Fruit fly (Drosophila melanogaster) whole organism, adult: ENCODE results near the gene Toll-9.

Experiments
- CG12768 ChIP-seq: fragments of 200-800 bp; sonication (Bioruptor generic); optimal IDR thresholded peaks from 2 replicates; lab custom pipeline; 2017; ENCODE audit warnings: missing biosample characterization, missing genetic modification characterization, mild to moderate bottlenecking, moderate library complexity, missing genetic modification reagents
- CG14711 ChIP-seq: fragments of 200-800 bp; sonication (Bioruptor generic); optimal IDR thresholded peaks from 2 replicates; lab custom pipeline; 2018; ENCODE audit warnings: missing biosample characterization, mild to moderate bottlenecking, missing genetic modification characterization, moderate library complexity
- CG33017 ChIP-seq: fragments of 200-800 bp; sonication (Bioruptor generic); optimal IDR thresholded peaks from 2 replicates; lab custom pipeline; 2018; ENCODE audit warnings: missing biosample characterization, mild to moderate bottlenecking, missing genetic modification characterization, moderate library complexity
- CG5204 ChIP-seq: fragments of 200-800 bp; sonication (Bioruptor generic); optimal IDR thresholded peaks from 2 replicates; lab custom pipeline; 2016; ENCODE audit warnings: missing biosample characterization, missing genetic modification characterization
- CG7045 ChIP-seq: fragments of 200-800 bp; sonication (Bioruptor generic); optimal IDR thresholded peaks from 2 replicates; lab custom pipeline; 2017; ENCODE audit warnings: missing biosample characterization, mild to moderate bottlenecking, missing genetic modification characterization
- CG7101 ChIP-seq: fragments of 200-800 bp; sonication (Bioruptor generic); optimal IDR thresholded peaks from 2 replicates; lab custom pipeline; 2018; ENCODE audit warnings: missing biosample characterization, mild to moderate bottlenecking, missing genetic modification characterization, moderate library complexity
- Crg-1 ChIP-seq: fragments of 200-800 bp; sonication (Bioruptor generic); optimal IDR thresholded peaks from 2 replicates; lab custom pipeline; 2016; ENCODE audit warnings: missing biosample characterization, missing genetic modification characterization
- Hr96 ChIP-seq: fragments of 200-800 bp; sonication (Bioruptor generic); optimal IDR thresholded peaks from 2 replicates; lab custom pipeline; 2016; ENCODE audit warnings: missing biosample characterization, missing genetic modification characterization
- bab1 ChIP-seq: fragments of 200-800 bp; sonication (Bioruptor generic); optimal IDR thresholded peaks from 3 replicates; lab custom pipeline; 2019; ENCODE audit warnings: missing biosample characterization, mild to moderate bottlenecking, missing genetic modification characterization, moderate library complexity
- kay ChIP-seq: fragments of 200-800 bp; sonication (Bioruptor generic); peaks from one replicate; lab custom pipeline; 2016; ENCODE audit warnings: missing biosample characterization, missing genetic modification characterization, borderline replicate concordance
- tj ChIP-seq: fragments of 200-800 bp; sonication (Bioruptor generic); optimal IDR thresholded peaks from 3 replicates; lab custom pipeline; 2017; ENCODE audit warnings: missing biosample characterization, mild to moderate bottlenecking, missing genetic modification characterization, moderate library complexity
- toe ChIP-seq: fragments of 200-800 bp; sonication (Bioruptor generic); optimal IDR thresholded peaks from 2 replicates; lab custom pipeline; 2016; ENCODE audit warnings: missing biosample characterization, missing genetic modification characterization

DNA sequence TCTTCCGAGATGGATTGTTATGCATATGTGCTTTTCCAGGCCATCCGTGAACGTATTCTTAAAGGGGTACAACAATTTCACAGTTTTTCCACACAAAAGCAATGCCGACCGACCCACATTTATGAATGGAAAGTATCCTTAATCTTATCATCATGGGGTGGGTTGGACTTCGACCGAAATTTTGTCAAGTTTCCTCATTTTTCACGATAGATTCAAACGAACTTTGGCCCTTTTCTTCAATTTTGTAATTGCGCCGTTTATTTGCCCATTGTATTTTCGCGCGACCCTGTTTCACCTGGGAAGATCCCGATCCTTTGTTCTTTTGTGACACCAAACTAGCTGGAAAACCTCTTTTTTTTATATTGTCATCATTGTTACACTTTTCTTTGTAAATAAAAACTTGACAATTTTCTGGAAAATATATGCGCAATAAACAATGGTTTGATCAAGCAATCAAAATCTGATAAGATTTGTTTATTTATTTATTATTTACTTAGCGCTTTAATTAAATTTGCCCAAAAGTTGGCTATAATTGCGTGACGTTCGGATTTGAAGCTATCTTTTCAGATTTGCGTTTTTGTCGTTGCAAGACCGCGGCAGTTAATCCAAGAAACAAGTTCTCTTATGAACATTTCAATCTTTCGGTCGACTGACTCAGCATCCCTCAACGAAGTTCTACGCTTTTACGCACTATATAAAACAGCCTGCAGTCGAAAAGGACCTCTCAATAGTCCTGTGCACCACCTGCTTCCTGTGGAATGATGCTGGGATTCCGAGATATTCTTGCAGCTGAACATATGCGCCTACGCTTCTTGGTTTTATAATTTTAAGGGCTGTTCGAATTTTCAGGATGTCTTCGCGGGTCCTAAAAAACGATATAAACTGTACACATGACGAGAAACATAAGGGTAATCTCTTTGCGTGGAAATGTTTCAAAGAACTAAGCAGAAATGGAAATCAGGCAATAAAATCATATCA is 39.7 kb upstream of the Toll-9 start:
- TF ChIP-seq bab1 (no peak), CG7045 (no peak), toe (GFP tag; lab: Kevin White, UChicago) (no peak), CG12768 (no peak), Hr96 (GFP tag; lab: Kevin White, UChicago) (no peak), kay (GFP tag; lab: Kevin White, UChicago) (peak; percentile 14), CG33017 (peak; percentile 26), CG7101 (tag; lab: Kevin White, UChicago) (peak; percentile 12), CG14711 (tag; lab: Kevin White, UChicago) (no peak), tj (GFP tag; lab: Kevin White, UChicago) (no peak), CG5204 (GFP tag; lab: Kevin White, UChicago) (no peak), Crg-1 (GFP tag; lab: Kevin White, UChicago) (no peak)
